Worm (Caenorhabditis elegans): ENCODE data around the gene ttr-33.

DNA sequence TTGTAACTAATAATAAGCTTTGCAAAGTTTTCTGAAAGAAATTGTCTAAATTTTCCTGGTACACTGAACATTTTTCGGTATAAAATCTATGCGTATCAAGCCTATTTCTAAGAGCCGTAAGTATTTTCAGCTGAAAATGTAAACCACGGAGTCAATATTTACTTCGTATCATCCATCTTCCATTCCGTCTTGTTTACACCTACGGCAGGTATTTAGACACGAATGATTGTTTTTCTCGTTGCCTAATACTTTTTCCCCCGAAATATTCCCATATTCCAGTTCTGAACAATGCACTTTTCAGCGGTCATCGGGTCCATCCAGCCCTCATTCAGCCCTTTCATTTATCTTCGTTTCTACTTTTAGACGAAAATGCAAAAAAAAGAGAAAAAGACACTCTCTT, 10.0 kb upstream of the ttr-33 start:
- TF ChIP-seq skn-1 (tag; optimal IDR thresholded peaks at IDR 0.05) (no peak), pha-4 (tag; optimal IDR thresholded peaks at IDR 0.05) (peak; percentile 88), elt-1 (tag; optimal IDR thresholded peaks at IDR 0.05) (no peak), nhr-23 (tag; optimal IDR thresholded peaks at IDR 0.05) (no peak), ztf-11 (tag; optimal IDR thresholded peaks at IDR 0.05) (no peak), jun-1 (tag; optimal IDR thresholded peaks at IDR 0.05) (no peak)

Measured in whole organism, L3 larva.